Worm (Caenorhabditis elegans): ENCODE results near the gene F07A11.5.
A peak's percentile ranks its signal among the peaks of the same experiment; 100 is the strongest.

Gene F07A11.5

ce11 chrII:11657079-11657478 lies 45.0 kb downstream of the F07A11.5 start, which contains the start of gene nep-1:
Gene nep-1 (minus strand): TSS chrII:11657179.
- no peak for TF ChIP-seq aptf-3 (GFP tag; IDR thresholded peaks at IDR 0.05)
- TF ChIP-seq tlf-1 (GFP tag; optimal IDR thresholded peaks at IDR 0.05) = no peak
- TF ChIP-seq hrde-1 (tag; optimal IDR thresholded peaks at IDR 0.05; ENCODE audit: borderline replicate concordance) = no peak
- TF ChIP-seq B0019.2 (GFP tag; conservative IDR thresholded peaks at IDR 0.05) = no peak
- TF ChIP-seq sdz-38 (tag; optimal IDR thresholded peaks at IDR 0.05) = no peak
- no peak for TF ChIP-seq F33H1.4 (GFP tag; IDR thresholded peaks at IDR 0.05)
- TF ChIP-seq hmg-1.2 (GFP tag; IDR thresholded peaks at IDR 0.05) = no peak
- no peak for TF ChIP-seq let-526 (GFP tag; IDR thresholded peaks at IDR 0.05)
- no peak for TF ChIP-seq nfya-2 (GFP tag; IDR thresholded peaks at IDR 0.05)
- TF ChIP-seq F55B11.4 (tag; optimal IDR thresholded peaks at IDR 0.05; ENCODE audit: borderline replicate concordance, insufficient read depth) = no peak

DNA sequence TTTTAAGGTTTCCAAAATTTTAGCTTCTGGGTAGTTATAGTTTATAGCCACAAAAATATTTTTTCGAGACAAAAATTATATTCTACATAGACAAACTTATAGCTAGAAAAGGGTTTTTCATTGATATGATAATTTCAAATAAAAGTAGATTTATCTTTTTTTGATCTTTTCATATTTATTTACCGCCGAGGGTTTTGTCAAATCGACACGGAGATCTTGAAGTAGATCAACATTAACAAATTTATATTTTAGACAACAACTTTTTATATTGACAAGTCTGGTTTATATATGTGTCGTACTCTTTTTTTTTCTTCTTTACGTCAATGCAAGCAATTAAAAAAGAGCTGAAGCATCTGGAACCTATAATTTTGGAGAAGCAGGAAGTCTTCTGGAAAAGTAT lies 46.8 kb downstream of the F07A11.5 start:
- TF ChIP-seq atf-7 (tag; optimal IDR thresholded peaks at IDR 0.05) (no peak), snpc-1.1 (tag; optimal IDR thresholded peaks at IDR 0.05; ENCODE audit: insufficient read depth) (no peak), tbp1 (GFP tag; optimal IDR thresholded peaks at IDR 0.05) (no peak), efl-1 (GFP tag; optimal IDR thresholded peaks at IDR 0.05) (peak; percentile 70), F22D6.2 (tag; optimal IDR thresholded peaks at IDR 0.05) (no peak), madf-6 (GFP tag; IDR thresholded peaks at IDR 0.05) (peak; percentile 74), madf-8 (GFP tag; conservative IDR thresholded peaks at IDR 0.05) (peak; percentile 55), cebp-1 (GFP tag; IDR thresholded peaks at IDR 0.05) (no peak), cebp-1 (tag; optimal IDR thresholded peaks at IDR 0.05) (no peak), nfyb-1 (GFP tag; IDR thresholded peaks at IDR 0.05) (no peak), Y95B8A.8 (GFP tag; IDR thresholded peaks at IDR 0.05) (no peak), nhr-120 (GFP tag; IDR thresholded peaks at IDR 0.05) (no peak)

Data from whole organism, young adult.